Worm (Caenorhabditis elegans): ENCODE results near the gene srg-42.

srg-42 gene

ce11 chrV:11167745-11168144, 9.9 kb upstream of the srg-42 start:
- TF ChIP-seq Y67H2A.10 (GFP tag; conservative IDR thresholded peaks at IDR 0.05) (no peak), F57A8.1 (GFP tag; optimal IDR thresholded peaks at IDR 0.05) (no peak), snpc-3.4 (tag; optimal IDR thresholded peaks at IDR 0.05) (no peak), Y53G8AR.9 (GFP tag; conservative IDR thresholded peaks at IDR 0.05) (no peak)

- no peak for TF ChIP-seq B0336.3 (GFP tag; IDR thresholded peaks at IDR 0.05)
- TF ChIP-seq F49E8.2 (tag; optimal IDR thresholded peaks at IDR 0.05; ENCODE audit: insufficient read depth): no peak
- TF ChIP-seq nfyb-1 (GFP tag; IDR thresholded peaks at IDR 0.05): no peak
- TF ChIP-seq dpl-1 (GFP tag; optimal IDR thresholded peaks at IDR 0.05): no peak
- no peak for TF ChIP-seq hlh-26 (GFP tag; conservative IDR thresholded peaks at IDR 0.05)
- TF ChIP-seq hmg-1.2 (GFP tag; IDR thresholded peaks at IDR 0.05): no peak
Measured at ce11 chrV:11164475-11164874, 6.6 kb upstream of the srg-42 start, which contains the start of gene srg-40. Gene srg-40 (minus strand): TSS chrV:11164575.

ce11 chrV:11161791-11162190, 3.9 kb upstream of the srg-42 start, which contains the start of gene srg-41:
Gene srg-41 (minus strand): TSS chrV:11161891.
- TF ChIP-seq nfyb-1 (GFP tag; IDR thresholded peaks at IDR 0.05) (no peak), lin-35 (GFP tag; optimal IDR thresholded peaks at IDR 0.05) (no peak), unc-62 (GFP tag; optimal IDR thresholded peaks at IDR 0.05) (no peak), chd-7 (tag; optimal IDR thresholded peaks at IDR 0.05) (no peak), madf-8 (GFP tag; conservative IDR thresholded peaks at IDR 0.05) (no peak), C17E4.6 (GFP tag; IDR thresholded peaks at IDR 0.05) (no peak)

ce11 chrV:11156589-11156988, 1.3 kb downstream of the srg-42 start:
- TF ChIP-seq let-607 (tag; optimal IDR thresholded peaks at IDR 0.05) (no peak), rcor-1 (GFP tag; IDR thresholded peaks at IDR 0.05) (no peak), nhr-179 (tag; optimal IDR thresholded peaks at IDR 0.05) (no peak), chd-7 (tag; optimal IDR thresholded peaks at IDR 0.05) (no peak), lsy-27 (tag; optimal IDR thresholded peaks at IDR 0.05; ENCODE audit: borderline replicate concordance, insufficient read depth) (no peak), hlh-12 (tag; optimal IDR thresholded peaks at IDR 0.05) (no peak), ama-1 (optimal IDR thresholded peaks at IDR 0.05) (no peak), ama-1 (GFP tag; optimal IDR thresholded peaks at IDR 0.05) (no peak), tlf-1 (GFP tag; optimal IDR thresholded peaks at IDR 0.05) (no peak), F49E8.2 (tag; optimal IDR thresholded peaks at IDR 0.05; ENCODE audit: insufficient read depth) (no peak), sdz-38 (tag; optimal IDR thresholded peaks at IDR 0.05) (no peak), ceh-27 (GFP tag; optimal IDR thresholded peaks at IDR 0.05) (no peak), dpl-1 (GFP tag; optimal IDR thresholded peaks at IDR 0.05) (no peak), akir-1 (GFP tag; optimal IDR thresholded peaks at IDR 0.05) (no peak), dpff-1 (tag; optimal IDR thresholded peaks at IDR 0.05) (no peak)

ce11 chrV:11155553-11155952, 2.3 kb downstream of the srg-42 start, which contains the start of gene srg-38:
Gene srg-38 (minus strand): TSS chrV:11155653.
- TF ChIP-seq madf-10 (tag; optimal IDR thresholded peaks at IDR 0.05): no peak
- no peak for TF ChIP-seq egrh-3 (GFP tag; IDR thresholded peaks at IDR 0.05)
- no peak for TF ChIP-seq lir-1 (GFP tag; conservative IDR thresholded peaks at IDR 0.05)
- TF ChIP-seq atf-7 (tag; optimal IDR thresholded peaks at IDR 0.05): no peak
- no peak for TF ChIP-seq ekl-4 (GFP tag; IDR thresholded peaks at IDR 0.05)

All from whole organism, young adult.